Worm (Caenorhabditis elegans): ENCODE measurements around the gene cht-5.

Gene cht-5

DNA sequence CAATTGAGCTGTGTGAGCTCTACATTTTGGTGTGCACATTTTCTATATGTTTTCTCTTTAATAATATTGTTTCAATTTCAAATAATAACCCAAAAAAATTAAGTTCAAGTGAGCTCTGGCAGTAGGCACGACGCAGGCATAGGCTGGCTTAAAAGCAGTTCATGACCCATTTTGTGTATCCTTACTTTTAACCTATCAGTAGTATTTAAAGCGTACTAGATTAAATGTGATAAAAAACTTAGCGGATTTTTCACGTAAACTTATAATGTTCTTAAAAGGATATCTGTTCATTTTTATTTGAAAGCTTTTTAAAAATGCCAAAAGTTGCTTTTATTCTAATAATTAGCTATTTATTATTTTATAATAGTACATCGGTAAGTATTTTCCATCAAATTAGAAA lies 8.9 kb downstream of the cht-5 start, which contains the start of gene C08B6.6:
TSS of gene C08B6.6 (plus strand) at position 301 of the 400 bp plus-strand sequence.
- TF ChIP-seq dao-5 (tag; optimal IDR thresholded peaks at IDR 0.05) (no peak), him-1 (tag; optimal IDR thresholded peaks at IDR 0.05) (no peak), W03F9.2 (tag; optimal IDR thresholded peaks at IDR 0.05) (no peak)

DNA sequence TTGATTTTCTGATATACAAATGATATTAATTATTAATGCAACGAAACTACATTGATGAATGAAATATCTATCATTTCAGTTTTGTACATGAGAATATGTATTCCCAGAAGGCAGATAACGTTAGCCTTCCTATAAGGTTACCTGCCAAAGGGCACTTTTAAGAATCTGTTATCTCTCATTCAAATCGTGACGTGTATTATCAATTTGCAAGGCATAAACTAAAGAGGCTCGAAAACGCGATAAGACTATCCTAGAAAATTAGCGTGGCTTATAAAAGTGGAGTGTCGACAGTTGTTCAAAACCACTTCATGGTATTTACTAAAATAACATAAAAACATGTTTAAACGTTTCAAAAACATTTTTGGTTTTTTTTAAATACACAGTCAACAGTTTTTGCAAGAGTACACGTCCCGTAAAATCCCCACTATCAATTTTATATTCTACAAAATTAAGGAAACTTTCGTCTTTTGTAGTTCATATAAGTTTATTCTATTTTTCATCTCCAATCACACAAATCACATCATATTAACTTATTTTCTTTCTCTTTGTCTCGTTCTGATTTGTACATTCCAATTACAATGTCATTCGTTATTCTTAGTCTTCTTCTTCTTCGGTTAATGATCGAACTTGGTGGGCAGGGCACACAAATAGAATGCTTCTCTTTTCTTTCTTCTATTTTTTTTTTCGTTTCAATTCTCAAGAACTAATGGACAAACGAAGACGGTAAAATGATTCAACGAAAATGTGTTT lies 10.5 kb downstream of the cht-5 start, which contains the start of gene C08B6.10:
TSS of gene C08B6.10 (plus strand) at position 700 of the 750 bp plus-strand sequence.
- TF ChIP-seq him-1 (tag; optimal IDR thresholded peaks at IDR 0.05) (no peak), W03F9.2 (tag; optimal IDR thresholded peaks at IDR 0.05) (no peak), dao-5 (tag; optimal IDR thresholded peaks at IDR 0.05) (no peak)

DNA sequence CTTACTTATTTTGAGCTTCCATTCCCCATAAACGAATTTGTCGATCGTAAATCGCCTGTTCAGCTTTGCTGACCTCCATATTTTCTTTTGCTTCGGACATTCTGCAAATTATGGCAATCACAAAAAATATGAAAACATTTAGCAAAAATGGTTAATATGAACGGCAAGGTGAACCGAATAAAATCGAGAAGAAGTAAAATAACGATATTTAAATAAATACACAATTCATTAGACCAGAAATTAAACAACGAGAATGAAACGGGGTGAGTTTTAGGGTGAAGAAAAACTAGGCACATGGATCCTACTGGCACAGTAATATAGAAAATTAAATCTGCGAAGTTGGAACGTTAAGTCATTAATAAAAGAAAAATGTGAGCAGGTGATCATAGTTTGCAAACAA lies 15.8 kb downstream of the cht-5 start, which contains the start of gene aos-1:
TSS of gene aos-1 (minus strand) at position 101 of the 400 bp plus-strand sequence.
- TF ChIP-seq W03F9.2 (tag; optimal IDR thresholded peaks at IDR 0.05) (no peak), dao-5 (tag; optimal IDR thresholded peaks at IDR 0.05) (no peak), him-1 (tag; optimal IDR thresholded peaks at IDR 0.05) (no peak)

DNA sequence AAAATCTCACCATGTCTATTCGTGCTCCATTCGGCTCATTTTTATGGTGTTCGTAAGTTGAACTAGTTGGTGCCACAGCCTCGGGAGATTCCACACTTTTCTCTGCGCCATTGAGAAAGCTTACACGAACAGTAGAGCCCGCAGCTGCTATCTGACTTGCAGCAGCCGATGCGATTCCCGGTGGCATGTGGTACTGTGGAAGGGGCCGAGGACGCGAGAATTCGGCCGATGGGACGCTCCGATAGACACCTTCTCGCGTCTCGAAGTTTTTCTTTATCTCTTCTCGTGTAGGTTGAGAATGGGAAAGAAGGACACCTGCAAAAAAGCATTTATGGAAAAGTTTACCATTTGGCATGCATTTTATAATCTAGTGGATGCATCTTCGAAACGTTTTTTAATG lies 18.8 kb downstream of the cht-5 start:
- TF ChIP-seq dao-5 (tag; optimal IDR thresholded peaks at IDR 0.05): no peak
- no peak for TF ChIP-seq him-1 (tag; optimal IDR thresholded peaks at IDR 0.05)
- no peak for TF ChIP-seq W03F9.2 (tag; optimal IDR thresholded peaks at IDR 0.05)

DNA sequence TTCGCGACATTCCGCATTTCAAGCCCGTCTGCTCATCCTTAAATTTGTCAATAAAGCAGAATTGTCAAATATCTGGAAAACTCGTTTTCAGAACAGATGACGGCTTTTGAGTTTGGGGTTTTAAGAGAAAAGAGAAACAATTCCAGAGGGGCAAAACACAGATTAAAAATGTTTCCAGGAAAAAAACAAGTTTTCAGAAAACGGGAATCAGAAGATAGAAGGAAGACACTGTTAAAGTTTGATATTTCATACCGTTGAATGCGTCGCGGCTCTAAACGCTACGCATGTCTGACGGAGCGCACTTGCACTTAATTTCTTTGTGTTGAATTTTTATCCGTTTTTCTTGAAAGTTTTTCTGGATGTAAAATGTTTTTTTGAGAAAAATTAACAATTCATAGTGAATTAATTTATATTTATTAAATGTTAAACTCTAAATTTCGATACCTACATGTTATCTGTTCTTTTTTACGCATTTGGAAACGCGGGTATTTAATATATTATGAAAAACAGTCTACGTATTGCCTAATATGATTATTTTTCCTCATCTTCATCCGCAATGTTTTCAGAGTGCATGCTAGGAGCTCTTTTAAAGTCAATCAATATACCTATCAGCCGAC lies 19.8 kb downstream of the cht-5 start, which contains the start of the genes C08B6.18, wdr-20 and C08B6.8:
TSS of gene C08B6.18 (minus strand) at position 51 of the 617 bp plus-strand sequence.
TSS of gene wdr-20 (minus strand) at position 82 of the 617 bp plus-strand sequence.
TSS of gene C08B6.8 (plus strand) at position 567 of the 617 bp plus-strand sequence.
- no peak for TF ChIP-seq dao-5 (tag; optimal IDR thresholded peaks at IDR 0.05)
- TF ChIP-seq him-1 (tag; optimal IDR thresholded peaks at IDR 0.05): no peak
- no peak for TF ChIP-seq W03F9.2 (tag; optimal IDR thresholded peaks at IDR 0.05)

DNA sequence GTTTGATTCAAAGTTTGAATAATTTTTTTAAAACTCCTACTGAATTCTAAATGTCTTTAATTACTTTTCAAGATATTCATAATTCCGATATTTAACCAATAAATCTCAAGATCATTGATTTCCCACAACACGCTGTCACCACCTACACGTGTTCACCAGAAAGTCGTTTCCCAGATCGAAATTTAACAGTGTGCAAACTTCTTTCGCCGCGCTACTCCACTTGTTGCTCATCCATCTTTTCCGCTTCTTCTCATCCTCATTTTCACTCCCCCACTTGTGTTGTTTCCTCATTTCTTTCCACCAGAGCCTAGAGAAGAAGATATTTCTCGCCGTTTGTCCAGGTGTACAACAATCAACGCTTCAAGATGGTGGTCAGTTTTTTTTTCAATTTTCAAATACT lies 31.2 kb downstream of the cht-5 start, which contains the start of gene C51E3.9:
TSS of gene C51E3.9 (plus strand) at position 301 of the 400 bp plus-strand sequence.
- no peak for TF ChIP-seq W03F9.2 (tag; optimal IDR thresholded peaks at IDR 0.05)
- TF ChIP-seq him-1 (tag; optimal IDR thresholded peaks at IDR 0.05): no peak
- TF ChIP-seq dao-5 (tag; optimal IDR thresholded peaks at IDR 0.05): no peak

DNA sequence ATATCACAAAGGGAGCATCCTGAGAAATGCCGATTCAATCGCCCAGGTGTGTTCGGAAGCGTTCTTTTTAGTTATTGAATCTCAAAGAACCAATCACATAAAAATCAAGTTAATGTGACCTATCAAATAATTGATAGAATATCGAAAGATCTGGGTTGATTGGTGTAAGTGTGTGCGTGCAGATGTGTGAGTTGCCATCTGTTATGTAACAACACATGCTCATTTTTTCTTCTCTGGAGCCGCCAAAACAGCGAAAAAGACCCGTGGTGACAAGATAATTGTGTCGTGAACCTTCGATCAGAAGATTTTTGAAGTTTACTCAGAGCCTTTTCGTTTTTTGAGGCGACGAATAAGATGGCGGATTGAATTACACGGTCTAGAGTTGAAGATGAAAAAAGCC lies 32.4 kb downstream of the cht-5 start:
- TF ChIP-seq him-1 (tag; optimal IDR thresholded peaks at IDR 0.05) (no peak), dao-5 (tag; optimal IDR thresholded peaks at IDR 0.05) (no peak), W03F9.2 (tag; optimal IDR thresholded peaks at IDR 0.05) (no peak)

DNA sequence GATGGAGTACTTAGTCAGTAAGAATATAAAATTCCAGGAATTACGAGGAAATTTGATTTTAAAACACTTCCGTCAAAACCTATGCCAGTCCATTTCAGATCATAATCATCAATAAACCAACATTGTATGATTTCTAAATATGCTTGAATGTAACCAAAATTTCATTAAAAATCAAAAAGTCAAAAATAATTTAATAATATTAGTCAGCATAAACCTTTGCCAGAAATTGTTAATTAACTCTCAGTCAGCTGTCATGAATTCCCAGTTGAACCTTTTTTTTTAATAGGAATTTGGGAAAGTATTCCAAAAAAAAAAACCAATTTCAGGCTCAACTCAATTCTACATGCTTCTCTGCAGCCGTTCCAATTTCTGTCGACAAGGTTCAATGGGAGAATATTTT lies 33.9 kb downstream of the cht-5 start, which contains the start of gene srsx-26:
TSS of gene srsx-26 (plus strand) at position 301 of the 400 bp plus-strand sequence.
- TF ChIP-seq W03F9.2 (tag; optimal IDR thresholded peaks at IDR 0.05) (no peak), dao-5 (tag; optimal IDR thresholded peaks at IDR 0.05) (no peak), him-1 (tag; optimal IDR thresholded peaks at IDR 0.05) (no peak)

DNA sequence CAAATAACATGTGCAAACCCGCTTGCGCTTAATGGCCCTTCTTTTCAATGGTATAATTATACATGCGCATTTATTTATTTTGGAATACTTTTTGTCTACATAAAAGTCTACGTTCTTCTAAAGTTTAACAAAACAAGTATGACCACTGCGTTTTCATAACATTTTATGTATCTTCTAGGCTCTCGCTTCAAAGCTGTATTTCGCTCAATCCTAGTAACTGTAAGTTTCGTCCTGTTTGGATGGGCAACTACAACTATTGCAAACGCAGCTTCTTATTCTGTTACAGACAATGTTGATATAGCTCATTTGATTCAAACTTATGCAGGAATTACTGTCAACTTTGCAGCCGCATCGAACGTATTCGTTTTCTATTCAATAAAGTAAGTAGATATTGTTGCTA lies 35.3 kb downstream of the cht-5 start, which contains the start of gene srsx-27:
TSS of gene srsx-27 (plus strand) at position 301 of the 400 bp plus-strand sequence.
- TF ChIP-seq W03F9.2 (tag; optimal IDR thresholded peaks at IDR 0.05): no peak
- no peak for TF ChIP-seq him-1 (tag; optimal IDR thresholded peaks at IDR 0.05)
- no peak for TF ChIP-seq dao-5 (tag; optimal IDR thresholded peaks at IDR 0.05)

DNA sequence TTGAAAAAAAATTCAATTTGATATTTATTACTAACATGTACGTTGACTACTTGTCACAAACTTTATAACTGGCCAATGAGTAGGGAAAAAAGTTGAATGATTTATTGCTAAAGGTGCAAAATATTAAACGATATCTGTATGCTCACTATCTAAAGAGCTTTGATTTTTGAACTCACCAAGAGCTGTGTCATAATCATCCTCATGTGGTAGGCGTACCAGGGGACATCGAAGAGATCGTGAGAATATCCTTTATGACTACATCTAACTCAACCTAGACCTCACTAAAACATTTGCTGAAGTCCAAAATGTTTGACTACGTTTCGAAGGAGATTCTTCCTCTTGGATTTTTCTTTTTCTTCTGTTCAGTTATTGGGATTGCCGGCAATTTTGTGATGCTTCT lies 37.8 kb downstream of the cht-5 start, which contains the start of gene srsx-28:
TSS of gene srsx-28 (plus strand) at position 301 of the 400 bp plus-strand sequence.
- TF ChIP-seq dao-5 (tag; optimal IDR thresholded peaks at IDR 0.05): no peak
- TF ChIP-seq him-1 (tag; optimal IDR thresholded peaks at IDR 0.05): no peak
- TF ChIP-seq W03F9.2 (tag; optimal IDR thresholded peaks at IDR 0.05): no peak

DNA sequence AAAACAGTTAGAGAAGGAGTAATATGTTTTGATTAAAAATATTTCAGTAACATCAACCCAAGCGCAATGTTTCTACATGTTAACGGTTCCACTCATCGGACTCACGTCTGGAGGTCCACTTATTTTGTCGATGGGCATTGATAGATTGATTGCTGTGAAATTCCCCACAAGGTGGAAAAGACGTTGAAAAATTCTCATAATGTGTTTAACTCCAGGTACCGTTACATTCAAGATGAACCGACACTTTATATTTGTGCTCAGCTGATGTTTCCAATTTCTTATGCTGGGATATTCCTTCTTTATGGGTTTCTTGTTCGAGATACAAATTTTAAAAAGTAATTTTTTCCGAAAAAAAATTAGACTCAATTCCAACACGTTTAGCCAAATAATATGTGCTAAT lies 38.6 kb downstream of the cht-5 start:
- no peak for TF ChIP-seq W03F9.2 (tag; optimal IDR thresholded peaks at IDR 0.05)
- no peak for TF ChIP-seq dao-5 (tag; optimal IDR thresholded peaks at IDR 0.05)
- TF ChIP-seq him-1 (tag; optimal IDR thresholded peaks at IDR 0.05): no peak

DNA sequence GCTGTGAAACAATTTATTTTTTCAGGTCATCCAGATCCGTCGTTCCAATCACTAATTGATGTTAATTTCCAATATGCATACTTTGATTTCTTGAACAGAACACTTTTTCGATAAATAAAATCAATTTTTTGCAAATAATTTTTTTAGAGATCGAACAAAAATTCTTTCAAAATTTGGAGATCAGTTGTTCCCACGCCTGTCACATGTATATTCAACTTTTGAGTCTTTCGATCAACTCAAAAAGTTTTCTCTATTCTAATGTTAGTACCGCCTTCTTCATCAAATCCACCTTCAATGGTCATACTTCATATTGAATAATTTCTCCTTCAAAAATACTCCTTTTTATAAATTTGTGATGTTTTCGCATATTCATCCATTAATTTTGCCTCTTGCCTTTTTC lies 40.3 kb downstream of the cht-5 start, which contains the start of gene srsx-29:
TSS of gene srsx-29 (plus strand) at position 301 of the 400 bp plus-strand sequence.
- TF ChIP-seq W03F9.2 (tag; optimal IDR thresholded peaks at IDR 0.05) (no peak), him-1 (tag; optimal IDR thresholded peaks at IDR 0.05) (no peak), dao-5 (tag; optimal IDR thresholded peaks at IDR 0.05) (no peak)

DNA sequence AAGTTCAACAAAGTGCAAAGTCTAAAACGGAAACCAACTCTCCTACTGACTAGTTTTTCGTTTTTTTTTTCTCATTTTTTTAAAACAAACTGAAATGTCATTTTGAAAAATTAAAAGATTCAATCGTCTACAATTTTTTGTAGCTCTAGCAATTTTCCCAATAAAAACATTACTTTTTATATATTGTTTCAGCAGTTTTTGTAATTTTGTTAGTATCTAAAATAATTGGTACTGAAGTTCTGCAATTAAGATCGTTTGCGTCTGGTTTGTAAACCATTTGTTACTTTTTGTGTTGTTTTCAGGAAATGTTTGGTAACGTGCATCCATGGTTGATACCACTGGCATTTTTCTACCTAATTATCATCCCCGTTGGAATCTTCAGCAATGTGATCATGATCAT lies 44.1 kb downstream of the cht-5 start, which contains the start of gene srsx-30:
TSS of gene srsx-30 (plus strand) at position 301 of the 400 bp plus-strand sequence.
- TF ChIP-seq dao-5 (tag; optimal IDR thresholded peaks at IDR 0.05) (no peak), him-1 (tag; optimal IDR thresholded peaks at IDR 0.05) (no peak), W03F9.2 (tag; optimal IDR thresholded peaks at IDR 0.05) (no peak)

All from whole organism, L4/young adult.